Worm (Caenorhabditis elegans): ENCODE measurements around the gene zip-8.
A peak's percentile ranks its signal among the peaks of the same experiment; 100 is the strongest.

Gene zip-8

DNA sequence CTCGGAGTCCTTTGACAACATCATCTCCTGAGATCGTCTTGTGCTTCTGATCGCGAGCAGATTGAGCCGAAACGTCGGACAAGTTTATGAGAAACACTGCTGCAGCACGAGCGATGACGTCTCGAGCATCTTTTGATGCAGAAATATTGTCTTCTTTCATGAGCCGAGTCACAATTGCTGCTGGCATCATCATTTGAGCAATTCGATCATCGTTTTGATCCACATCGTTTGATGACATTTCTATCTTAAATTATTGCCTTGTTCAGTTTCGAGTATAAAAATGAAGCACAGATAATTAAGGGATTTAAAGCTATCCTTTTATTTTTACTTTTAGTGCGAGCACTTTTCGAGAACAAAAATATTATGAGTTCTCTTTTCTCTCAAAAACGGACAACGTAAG, 16.1 kb upstream of the zip-8 start, which contains the start of gene T26A5.8 (continued):
- TF ChIP-seq unc-62 (GFP tag; optimal IDR thresholded peaks at IDR 0.05 in 1 of 2) (peak in 1 of 2 experiments; percentile 33), unc-62 (tag; optimal IDR thresholded peaks at IDR 0.05) (no peak), snpc-4 (tag; optimal IDR thresholded peaks at IDR 0.05) (no peak), spr-1 (tag; optimal IDR thresholded peaks at IDR 0.05) (peak; percentile 20), daf-16 (GFP tag; optimal IDR thresholded peaks at IDR 0.05) (peak in 1 of 2 experiments; percentile 13), daf-16 (tag; optimal IDR thresholded peaks at IDR 0.05) (peak; percentile 28), egl-43 (GFP tag; IDR thresholded peaks at IDR 0.05) (no peak), ces-1 (GFP tag; optimal IDR thresholded peaks at IDR 0.05) (no peak)

DNA sequence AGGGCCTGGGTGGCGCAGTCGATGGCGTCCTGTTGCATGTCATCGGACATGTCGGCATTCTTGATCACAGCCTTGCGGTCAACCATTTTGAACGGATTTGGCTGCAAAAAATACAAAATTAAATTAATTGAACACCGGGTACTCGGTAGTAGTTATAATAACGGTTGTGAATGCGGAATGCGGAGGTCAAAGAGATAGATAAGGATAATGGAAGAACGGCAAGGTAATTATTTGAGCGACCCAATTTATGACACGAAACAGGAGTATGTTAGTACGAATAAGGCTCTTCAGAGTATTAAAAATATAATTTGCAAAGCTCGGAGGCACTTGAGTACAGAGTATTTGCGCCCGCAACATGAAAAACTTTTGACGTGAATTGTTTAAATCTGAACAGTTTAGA, 15.1 kb upstream of the zip-8 start, which contains the start of gene dlc-1:
dlc-1 (minus strand) TSS at position 101 of the 400 bp plus-strand sequence.
- TF ChIP-seq sdz-12 (GFP tag; optimal IDR thresholded peaks at IDR 0.05) (no peak), zfp-3 (GFP tag; conservative IDR thresholded peaks at IDR 0.05) (0 out of 2 replicates have a peak, but pooled peaks have one; percentile 2), madf-9 (GFP tag; conservative IDR thresholded peaks at IDR 0.05) (no peak)

DNA sequence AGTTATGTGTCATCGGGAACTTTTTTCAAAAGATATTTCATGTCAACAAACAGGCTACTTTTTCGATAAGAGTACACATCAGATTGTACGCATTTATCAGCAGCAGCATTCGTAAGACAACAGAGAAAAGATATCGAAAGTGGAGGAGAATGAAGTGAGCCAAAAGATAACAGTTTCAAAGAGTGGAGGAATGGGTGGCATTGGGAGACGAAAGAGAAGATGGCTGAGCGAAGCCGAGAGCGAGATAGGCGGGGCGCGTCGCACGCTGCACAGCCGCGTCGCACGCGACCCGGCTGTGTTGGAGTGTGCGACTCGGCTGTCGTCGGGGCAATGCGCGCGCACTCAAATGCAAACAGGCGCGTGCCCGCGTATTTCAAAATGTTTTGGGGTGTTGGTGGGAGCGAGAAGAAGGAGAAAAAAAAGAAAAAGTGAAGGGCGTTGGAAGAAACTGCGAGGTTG, 14.6 kb upstream of the zip-8 start:
- TF ChIP-seq Y75B8A.6 (GFP tag; IDR thresholded peaks at IDR 0.05) (0 out of 2 replicates have a peak, but pooled peaks have one; percentile 54), ztf-11 (tag; optimal IDR thresholded peaks at IDR 0.05) (no peak), snpc-4 (tag; optimal IDR thresholded peaks at IDR 0.05) (no peak), ceh-32 (tag; optimal IDR thresholded peaks at IDR 0.05; ENCODE audit: poor library complexity) (peak; percentile 36), lin-13 (GFP tag; optimal IDR thresholded peaks at IDR 0.05) (peak; percentile 71), lim-7 (GFP tag; IDR thresholded peaks at IDR 0.05) (no peak), skn-1 (tag; optimal IDR thresholded peaks at IDR 0.05) (no peak), nhr-6 (tag; optimal IDR thresholded peaks at IDR 0.05) (peak; percentile 91), ceh-62 (tag; optimal IDR thresholded peaks at IDR 0.05) (no peak), F49E8.2 (tag; optimal IDR thresholded peaks at IDR 0.05; ENCODE audit: borderline replicate concordance) (no peak), egl-27 (tag; optimal IDR thresholded peaks at IDR 0.05) (no peak), nhr-102 (tag; optimal IDR thresholded peaks at IDR 0.05) (peak; percentile 89), mes-2 (tag; optimal IDR thresholded peaks at IDR 0.05; ENCODE audit: poor library complexity, severe bottlenecking) (peak; percentile 71), egl-43 (GFP tag; IDR thresholded peaks at IDR 0.05) (peak; percentile 93), sdz-12 (GFP tag; optimal IDR thresholded peaks at IDR 0.05) (peak; percentile 25), nhr-11 (tag; optimal IDR thresholded peaks at IDR 0.05) (peak; percentile 60), unc-130 (GFP tag; optimal IDR thresholded peaks at IDR 0.05) (peak; percentile 7), lin-38 (GFP tag; IDR thresholded peaks at IDR 0.05) (peak; percentile 84), Y105C5A.15 (GFP tag; IDR thresholded peaks at IDR 0.05) (peak; percentile 81; the same call in 1 of the 2 replicates), dmd-9 (GFP tag; IDR thresholded peaks at IDR 0.05) (no peak), spr-3 (GFP tag; optimal IDR thresholded peaks at IDR 0.05) (peak; percentile 71), nhr-42 (GFP tag; IDR thresholded peaks at IDR 0.05) (peak; percentile 84), jun-1 (tag; optimal IDR thresholded peaks at IDR 0.05) (peak; percentile 25), nhr-25 (tag; optimal IDR thresholded peaks at IDR 0.05; ENCODE audit: borderline replicate concordance, insufficient read depth) (peak; percentile 51), ama-1 (optimal IDR thresholded peaks at IDR 0.05) (peak; percentile 89), ceh-82 (tag; optimal IDR thresholded peaks at IDR 0.05) (no peak), zip-2 (tag; optimal IDR thresholded peaks at IDR 0.05) (peak; percentile 11), mdt-29 (GFP tag; IDR thresholded peaks at IDR 0.05) (peak; percentile 85), nhr-111 (GFP tag; optimal IDR thresholded peaks at IDR 0.05) (no peak), ceh-20 (GFP tag; IDR thresholded peaks at IDR 0.05) (peak; percentile 90), daf-8 (GFP tag; IDR thresholded peaks at IDR 0.05) (no peak), lin-1 (GFP tag; IDR thresholded peaks at IDR 0.05) (peak; percentile 92), snpc-1.2 (GFP tag; IDR thresholded peaks at IDR 0.05) (peak; percentile 77), mep-1 (tag; optimal IDR thresholded peaks at IDR 0.05) (peak; percentile 91), mdl-1 (tag; optimal IDR thresholded peaks at IDR 0.05) (peak; percentile 81 to 95), T26A8.4 (GFP tag; IDR thresholded peaks at IDR 0.05) (peak; percentile 92), rbr-2 (tag; optimal IDR thresholded peaks at IDR 0.05) (peak; percentile 93), F26F4.8 (GFP tag; conservative IDR thresholded peaks at IDR 0.05) (no peak), arid-1 (GFP tag; conservative IDR thresholded peaks at IDR 0.05) (peak; percentile 94), aha-1 (tag) (peak; percentile 95)

Data from whole organism, L4 larva.